Worm (Caenorhabditis elegans) whole organism, L4 larva: ENCODE data around the gene aps-2.
A peak's percentile ranks its signal among the peaks of the same experiment; 100 is the strongest.

ENCODE experiments used
- D1046.2 ChIP-seq: fragments of 200-800 bp; sonication (Bioruptor generic); IDR thresholded peaks from 2 replicates; pipeline ENCODE4 v1.3.6; 2022; ENCODE audit warnings: missing genetic modification characterization, missing compliant biosample characterization
- F26F4.8 ChIP-seq: fragments of 200-800 bp; sonication (Bioruptor generic); conservative IDR thresholded peaks from 2 replicates; pipeline ENCODE4 v1.3.6; 2022; ENCODE audit warnings: missing genetic modification characterization, missing compliant biosample characterization
- F44E2.7 ChIP-seq: fragments of 200-800 bp; sonication (Bioruptor generic); IDR thresholded peaks from 2 replicates; pipeline ENCODE4 v2.1.2; 2022; ENCODE audit warnings: missing genetic modification characterization, missing compliant biosample characterization
- F49E8.2 ChIP-seq: sonication (generic microtip); optimal IDR thresholded peaks from 2 replicates; lab custom pipeline; 2016; ENCODE audit warnings: missing compliant biosample characterization, mild to moderate bottlenecking, missing genetic modification characterization, borderline replicate concordance
- R02D3.7 ChIP-seq: fragments of 150-350 bp; sonication (generic microtip); optimal IDR thresholded peaks from 3 replicates; lab custom pipeline; 2014; ENCODE audit warnings: missing biosample characterization, missing genetic modification characterization
- T20F7.1 ChIP-seq: fragments of 200-800 bp; sonication (Bioruptor generic); optimal IDR thresholded peaks from 2 replicates; lab custom pipeline; 2018; ENCODE audit warnings: mild to moderate bottlenecking, missing genetic modification characterization, missing compliant biosample characterization
- Y105C5A.15 ChIP-seq: fragments of 200-800 bp; sonication (Bioruptor generic); IDR thresholded peaks from 2 replicates; pipeline ENCODE4 v1.3.6; 2022; ENCODE audit warnings: missing genetic modification characterization, missing compliant biosample characterization
- Y48G9A.11 ChIP-seq: fragments of 200-800 bp; sonication (Bioruptor generic); IDR thresholded peaks from 2 replicates; pipeline ENCODE4 v1.3.6; 2022; ENCODE audit warnings: missing genetic modification reagents, missing genetic modification characterization, missing compliant biosample characterization
- Y5F2A.4 ChIP-seq: fragments of 200-800 bp; sonication (Bioruptor generic); optimal IDR thresholded peaks from 2 replicates; lab custom pipeline; 2018; ENCODE audit warnings: mild to moderate bottlenecking, missing genetic modification characterization, missing compliant biosample characterization
- Y75B8A.6 ChIP-seq: fragments of 200-800 bp; sonication (Bioruptor generic); IDR thresholded peaks from 2 replicates; pipeline ENCODE4 v1.3.6; 2022; ENCODE audit warnings: missing genetic modification reagents, missing genetic modification characterization, missing compliant biosample characterization
- ZK337.2 ChIP-seq: fragments of 200-800 bp; sonication (Bioruptor generic); IDR thresholded peaks from 2 replicates; pipeline ENCODE4 v1.3.6; 2022; ENCODE audit warnings: missing genetic modification reagents, missing genetic modification characterization, missing compliant biosample characterization
- aha-1 ChIP-seq: fragments of 150-350 bp; peaks from one replicate; lab custom pipeline; 2014; ENCODE audit warnings: missing biosample characterization, missing genetic modification characterization
- arid-1 ChIP-seq: fragments of 200-800 bp; sonication (Bioruptor generic); conservative IDR thresholded peaks from 2 replicates; pipeline ENCODE4 v1.3.6; 2022; ENCODE audit warnings: missing genetic modification reagents, missing genetic modification characterization, missing compliant biosample characterization
- ceh-32 ChIP-seq: sonication (generic microtip); optimal IDR thresholded peaks from 2 replicates; lab custom pipeline; 2016; ENCODE audit warnings: mild to moderate bottlenecking, missing genetic modification characterization, missing compliant biosample characterization; ENCODE audit not compliant: poor library complexity
- ceh-62 ChIP-seq: sonication (generic microtip); optimal IDR thresholded peaks from 2 replicates; lab custom pipeline; 2017; ENCODE audit warnings: missing biosample characterization, missing genetic modification characterization
- ctbp-1 ChIP-seq: fragments of 200-800 bp; sonication (Bioruptor generic); IDR thresholded peaks from 2 replicates; pipeline ENCODE4 v1.3.6; 2022; ENCODE audit warnings: missing genetic modification reagents, missing genetic modification characterization, missing compliant biosample characterization
- dmd-6 ChIP-seq: fragments of 200-800 bp; sonication (Bioruptor generic); IDR thresholded peaks from 2 replicates; pipeline ENCODE4 v1.3.6; 2022; ENCODE audit warnings: missing genetic modification reagents, missing genetic modification characterization, missing compliant biosample characterization
- dve-1 ChIP-seq: sonication (generic microtip); optimal IDR thresholded peaks from 2 replicates; lab custom pipeline; 2017; ENCODE audit warnings: antibody characterized with exemption, mild to moderate bottlenecking, missing genetic modification characterization, missing compliant biosample characterization; ENCODE audit not compliant: insufficient read depth
- egl-27 ChIP-seq: sonication (generic microtip); optimal IDR thresholded peaks from 3 replicates; lab custom pipeline; 2017; ENCODE audit warnings: missing biosample characterization, missing genetic modification reagents, missing genetic modification characterization
- egl-43 ChIP-seq: fragments of 200-800 bp; sonication (Bioruptor generic); IDR thresholded peaks from 2 replicates; pipeline ENCODE4 v1.3.6; 2022; ENCODE audit warnings: missing genetic modification reagents, missing genetic modification characterization, missing compliant biosample characterization
- hlh-11 ChIP-seq: fragments of 200-800 bp; sonication (Bioruptor generic); optimal IDR thresholded peaks from 2 replicates; lab custom pipeline; 2018; ENCODE audit warnings: mild to moderate bottlenecking, missing genetic modification characterization, missing compliant biosample characterization
- hmg-1.1 ChIP-seq: fragments of 200-800 bp; sonication (Bioruptor generic); IDR thresholded peaks from 2 replicates; pipeline ENCODE4 v1.3.6; 2022; ENCODE audit warnings: missing genetic modification reagents, missing genetic modification characterization, missing compliant biosample characterization
- jun-1 ChIP-seq: fragments of 150-350 bp; optimal IDR thresholded peaks from 2 replicates; lab custom pipeline; 2014; ENCODE audit warnings: missing biosample characterization, missing genetic modification reagents, missing genetic modification characterization
- lin-1 ChIP-seq: fragments of 200-800 bp; sonication (Bioruptor generic); IDR thresholded peaks from 2 replicates; pipeline ENCODE4 v1.3.6; 2022; ENCODE audit warnings: missing genetic modification reagents, missing genetic modification characterization, missing compliant biosample characterization
- lin-38 ChIP-seq: fragments of 200-800 bp; sonication (Bioruptor generic); IDR thresholded peaks from 2 replicates; pipeline ENCODE4 v1.3.6; 2022; ENCODE audit warnings: missing genetic modification reagents, missing genetic modification characterization, missing compliant biosample characterization
- lir-3 ChIP-seq: sonication (generic microtip); optimal IDR thresholded peaks from 2 replicates; lab custom pipeline; 2016; ENCODE audit warnings: mild to moderate bottlenecking, missing genetic modification characterization, missing compliant biosample characterization
- madf-5 ChIP-seq, 2 experiments: fragments of 200-800 bp; sonication (Bioruptor generic); IDR thresholded peaks; 2 replicates each; pipeline ENCODE4 v1.3.6; 2022; ENCODE audit warnings: missing compliant biosample characterization in 2 of 2, missing genetic modification characterization in 2 of 2
- madf-9 ChIP-seq: fragments of 200-800 bp; sonication (Bioruptor generic); conservative IDR thresholded peaks from 2 replicates; pipeline ENCODE4 v1.3.6; 2022; ENCODE audit warnings: missing genetic modification reagents, missing genetic modification characterization, missing compliant biosample characterization
- mdt-29 ChIP-seq: fragments of 200-800 bp; sonication (Bioruptor generic); IDR thresholded peaks from 2 replicates; pipeline ENCODE4 v1.3.6; 2022; ENCODE audit warnings: missing genetic modification reagents, missing genetic modification characterization, missing compliant biosample characterization
- mes-2 ChIP-seq: sonication (generic microtip); optimal IDR thresholded peaks from 2 replicates; lab custom pipeline; 2016; ENCODE audit warnings: missing genotype, mild to moderate bottlenecking, missing genetic modification characterization, missing compliant biosample characterization; ENCODE audit not compliant: poor library complexity, severe bottlenecking
- mxl-2 ChIP-seq: fragments of 200-800 bp; sonication (Bioruptor generic); conservative IDR thresholded peaks from 2 replicates; pipeline ENCODE4 v1.3.6; 2022; ENCODE audit warnings: missing genetic modification reagents, missing genetic modification characterization, missing compliant biosample characterization
- mxl-3 ChIP-seq: fragments of 200-800 bp; sonication (Bioruptor generic); optimal IDR thresholded peaks from 2 replicates; lab custom pipeline; 2018; ENCODE audit warnings: mild to moderate bottlenecking, missing genetic modification characterization, missing compliant biosample characterization
- nhr-25 ChIP-seq: sonication (generic microtip); optimal IDR thresholded peaks from 2 replicates; lab custom pipeline; 2017; ENCODE audit warnings: missing genetic modification characterization, mild to moderate bottlenecking, missing compliant biosample characterization, antibody characterized with exemption, moderate library complexity, borderline replicate concordance; ENCODE audit not compliant: insufficient read depth
- nhr-28 ChIP-seq: fragments of 150-350 bp; optimal IDR thresholded peaks from 2 replicates; lab custom pipeline; 2014; ENCODE audit warnings: missing biosample characterization, missing genetic modification characterization
- nhr-48 ChIP-seq: sonication (generic microtip); optimal IDR thresholded peaks from 2 replicates; lab custom pipeline; 2016; ENCODE audit warnings: mild to moderate bottlenecking, missing genetic modification characterization, missing compliant biosample characterization
- nhr-6 ChIP-seq: fragments of 150-350 bp; optimal IDR thresholded peaks from 2 replicates; lab custom pipeline; 2014; ENCODE audit warnings: missing biosample characterization, missing genetic modification characterization
- nhr-76 ChIP-seq: fragments of 150-350 bp; optimal IDR thresholded peaks from 2 replicates; lab custom pipeline; 2014; ENCODE audit warnings: missing biosample characterization, missing genetic modification characterization
- pqm-1 ChIP-seq: sonication (generic microtip); optimal IDR thresholded peaks from 2 replicates; lab custom pipeline; 2017; ENCODE audit warnings: missing biosample characterization, missing genetic modification characterization
- sdz-12 ChIP-seq: fragments of 200-800 bp; sonication (Bioruptor generic); optimal IDR thresholded peaks from 2 replicates; lab custom pipeline; 2018; ENCODE audit warnings: mild to moderate bottlenecking, missing genetic modification characterization, missing compliant biosample characterization
- snpc-1.2 ChIP-seq: fragments of 200-800 bp; sonication (Bioruptor generic); IDR thresholded peaks from 2 replicates; pipeline ENCODE4 v1.3.6; 2022; ENCODE audit warnings: missing genetic modification reagents, missing genetic modification characterization, missing compliant biosample characterization
- unc-62 ChIP-seq, 3 experiments: fragments of 150-350 bp in 1 of 3; sonication (generic microtip); optimal IDR thresholded peaks in 2 of 3; peaks in 1 of 3; 1 replicate in 1 of 3; 2 replicates in 2 of 3; lab custom pipeline; 2014 to 2017; ENCODE audit warnings: missing biosample characterization in 3 of 3, missing genetic modification characterization in 3 of 3, missing genetic modification reagents in 3 of 3, missing genotype in 1 of 3
- vab-7 ChIP-seq: fragments of 200-800 bp; sonication (Bioruptor generic); IDR thresholded peaks from 2 replicates; pipeline ENCODE4 v1.3.6; 2022; ENCODE audit warnings: missing genetic modification reagents, missing genetic modification characterization, missing compliant biosample characterization
- zag-1 ChIP-seq: fragments of 150-350 bp; optimal IDR thresholded peaks from 2 replicates; lab custom pipeline; 2014; ENCODE audit warnings: missing biosample characterization, missing genetic modification characterization

Gene aps-2

DNA sequence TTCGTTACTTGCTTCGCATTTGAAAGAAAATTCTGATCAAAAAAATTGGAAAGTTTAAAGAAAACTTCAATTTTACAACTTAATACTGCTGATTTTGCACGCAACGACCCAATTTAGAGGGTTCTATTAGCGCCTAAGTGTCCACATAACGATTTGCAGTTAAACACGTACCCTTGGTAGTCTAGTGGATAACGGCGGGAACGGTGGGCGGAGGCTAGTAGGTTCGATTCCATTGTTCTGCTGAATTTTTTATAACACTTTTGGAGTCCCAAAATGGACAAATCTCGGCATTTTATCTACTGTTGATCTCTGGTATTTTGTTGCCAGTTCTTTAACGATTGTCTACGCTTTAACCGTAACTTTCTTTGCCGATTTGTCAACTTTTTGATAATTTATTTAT, 5.0 kb upstream of the aps-2 start (continued):
- TF ChIP-seq madf-5 (GFP tag; IDR thresholded peaks at IDR 0.05; lab: Robert Waterston, UW) (peak in 1 of 2 experiments; percentile 79; a peak in 1 of 4 replicates), hmg-1.1 (GFP tag; lab: Robert Waterston, UW) (no peak), nhr-76 (no peak), D1046.2 (GFP tag; lab: Robert Waterston, UW) (no peak), R02D3.7 (tag; lab: Kevin White, UChicago) (no peak), vab-7 (GFP tag; lab: Robert Waterston, UW) (peak; percentile 79), Y5F2A.4 (GFP tag; lab: Kevin White, UChicago) (no peak), T20F7.1 (GFP tag; lab: Kevin White, UChicago) (no peak), arid-1 (GFP tag; lab: Robert Waterston, UW) (no peak), F26F4.8 (GFP tag; lab: Robert Waterston, UW) (peak; percentile 69; the same call in 1 of the 2 replicates), dmd-6 (GFP tag; lab: Robert Waterston, UW) (no peak), snpc-1.2 (GFP tag; lab: Robert Waterston, UW) (peak; percentile 83), lin-1 (no peak), nhr-6 (tag; lab: Kevin White, UChicago) (no peak), F44E2.7 (GFP tag; lab: Robert Waterston, UW) (0 out of 2 replicates have a peak, but pooled peaks have one; percentile 67), egl-27 (tag; lab: Kevin White, UChicago) (no peak), mdt-29 (GFP tag; lab: Robert Waterston, UW) (no peak), zag-1 (tag; lab: Kevin White, UChicago) (no peak), hlh-11 (tag; lab: Kevin White, UChicago) (no peak), Y75B8A.6 (no peak), nhr-25 (tag; lab: Kevin White, UChicago) (no peak), pqm-1 (no peak), aha-1 (tag; lab: Kevin White, UChicago) (peak; percentile 61), Y48G9A.11 (GFP tag; lab: Robert Waterston, UW) (peak; percentile 58; the same call in 1 of the 2 replicates), lir-3 (no peak), lin-38 (GFP tag; lab: Robert Waterston, UW) (peak; percentile 63; the same call in 1 of the 2 replicates), ceh-62 (tag; lab: Kevin White, UChicago) (no peak), Y105C5A.15 (GFP tag; lab: Robert Waterston, UW) (0 out of 2 replicates have a peak, but pooled peaks have one; percentile 33), jun-1 (no peak), sdz-12 (no peak), ZK337.2 (GFP tag; lab: Robert Waterston, UW) (peak; percentile 30; the same call in 1 of the 2 replicates), mes-2 (tag; lab: Kevin White, UChicago) (peak; percentile 49), nhr-28 (tag; lab: Kevin White, UChicago) (no peak), mxl-3 (no peak), ceh-32 (tag; lab: Kevin White, UChicago) (no peak), egl-43 (GFP tag; lab: Robert Waterston, UW) (peak; percentile 85), dve-1 (no peak), ctbp-1 (GFP tag; lab: Robert Waterston, UW) (0 out of 2 replicates have a peak, but pooled peaks have one; percentile 9), F49E8.2 (peak; percentile 50), mxl-2 (GFP tag; lab: Robert Waterston, UW) (no peak)

ce11 chrX:4453820-4454219, 4.3 kb upstream of the aps-2 start, which contains the start of gene F02E8.4:
TSS of gene F02E8.4 (plus strand) at chrX:4454120.
- TF ChIP-seq nhr-48 (tag; lab: Kevin White, UChicago) (no peak), dve-1 (no peak), lir-3 (no peak), madf-9 (GFP tag; lab: Robert Waterston, UW) (no peak), unc-62 (GFP tag; optimal IDR thresholded peaks at IDR 0.05 in 1 of 2; lab: Kevin White, UChicago) (peak in 1 of 2 experiments; percentile 44), unc-62 (tag; optimal IDR thresholded peaks at IDR 0.05; lab: Kevin White, UChicago) (no peak), pqm-1 (no peak)
